Fruit fly (Drosophila melanogaster) whole organism, wandering third instar larva: ENCODE measurements around the gene CG31381.

ENCODE experiments used
- Abd-B ChIP-seq: fragments of >200 bp; optimal IDR thresholded peaks from 2 replicates; lab custom pipeline; 2017; ENCODE audit warnings: missing biosample characterization, missing genetic modification characterization
- CG32264 ChIP-seq: fragments of 200-800 bp; sonication (Bioruptor generic); optimal IDR thresholded peaks from 2 replicates; lab custom pipeline; 2016; ENCODE audit warnings: missing biosample characterization, missing genetic modification characterization
- CG9705 ChIP-seq: fragments of 200-800 bp; sonication (Bioruptor generic); optimal IDR thresholded peaks from 2 replicates; lab custom pipeline; 2018; ENCODE audit warnings: missing biosample characterization, mild to moderate bottlenecking, missing genetic modification characterization
- CrebA ChIP-seq: fragments of 200-800 bp; sonication (Bioruptor generic); optimal IDR thresholded peaks from 2 replicates; lab custom pipeline; 2016; ENCODE audit warnings: missing biosample characterization, mild to moderate bottlenecking, missing genetic modification characterization, borderline replicate concordance
- Dfd ChIP-seq: fragments of >200 bp; optimal IDR thresholded peaks from 2 replicates; lab custom pipeline; 2017; ENCODE audit warnings: missing biosample characterization, missing genetic modification characterization
- Dif ChIP-seq: fragments of 200-275, 200-300 bp; sonication (Bioruptor generic); optimal IDR thresholded peaks from 2 replicates; lab custom pipeline; 2018; ENCODE audit warnings: missing biosample characterization, missing genetic modification characterization; ENCODE audit not compliant: partially characterized antibody
- GATAd ChIP-seq: sonication (Bioruptor generic); optimal IDR thresholded peaks from 2 replicates; lab custom pipeline; 2016; ENCODE audit warnings: missing biosample characterization, missing genetic modification characterization
- HLH106 ChIP-seq: fragments of 200-800 bp; optimal IDR thresholded peaks from 3 replicates; lab custom pipeline; 2019; ENCODE audit warnings: missing biosample characterization, mild to moderate bottlenecking, missing genetic modification characterization, moderate library complexity
- Hnf4 ChIP-seq: fragments of 200-800 bp; sonication (Bioruptor generic); optimal IDR thresholded peaks from 2 replicates; lab custom pipeline; 2016; ENCODE audit warnings: missing biosample characterization, mild to moderate bottlenecking, missing genetic modification characterization
- Hr78 ChIP-seq: fragments of >200 bp; optimal IDR thresholded peaks from 2 replicates; lab custom pipeline; 2017; ENCODE audit warnings: missing biosample characterization, missing genetic modification characterization
- Hr83 ChIP-seq: fragments of 200-300 bp; sonication (Bioruptor generic); optimal IDR thresholded peaks from 2 replicates; lab custom pipeline; 2016; ENCODE audit warnings: missing biosample characterization, mild to moderate bottlenecking, missing genetic modification characterization, moderate library complexity; ENCODE audit not compliant: poor library complexity, severe bottlenecking
- Jra ChIP-seq: sonication (Bioruptor generic); optimal IDR thresholded peaks from 2 replicates; lab custom pipeline; 2016; ENCODE audit warnings: missing biosample characterization, missing genetic modification characterization
- Mio ChIP-seq: sonication (Bioruptor generic); optimal IDR thresholded peaks from 2 replicates; lab custom pipeline; 2016; ENCODE audit warnings: missing biosample characterization, missing genetic modification characterization
- Myc ChIP-seq: fragments of >200 bp; optimal IDR thresholded peaks from 2 replicates; lab custom pipeline; 2017
- N ChIP-seq: fragments of >200 bp; optimal IDR thresholded peaks from 2 replicates; lab custom pipeline; 2018; ENCODE audit warnings: missing biosample characterization, missing external identifiers, missing genetic modification characterization
- Rel ChIP-seq, 2 experiments: fragments of 200-800 bp; sonication (Bioruptor generic) in 1 of 2; optimal IDR thresholded peaks; 2 replicates in 1 of 2; 3 replicates in 1 of 2; lab custom pipeline; 2016 to 2019; ENCODE audit warnings: mild to moderate bottlenecking in 2 of 2, missing biosample characterization in 2 of 2, missing genetic modification characterization in 2 of 2, moderate library complexity in 1 of 2
- Sp1 ChIP-seq: fragments of 200-800 bp; sonication (Bioruptor generic); optimal IDR thresholded peaks from 3 replicates; lab custom pipeline; 2019; ENCODE audit warnings: missing biosample characterization, mild to moderate bottlenecking, missing genetic modification characterization, moderate library complexity
- Vsx2 ChIP-seq: fragments of 200-300, 225-300 bp; sonication (Bioruptor generic); optimal IDR thresholded peaks from 2 replicates; lab custom pipeline; 2018; ENCODE audit warnings: missing biosample characterization, missing genetic modification characterization; ENCODE audit not compliant: partially characterized antibody
- br ChIP-seq: fragments of 200-800 bp; sonication (Bioruptor generic); optimal IDR thresholded peaks from 2 replicates; lab custom pipeline; 2016; ENCODE audit warnings: missing biosample characterization, missing genetic modification characterization
- brk ChIP-seq: fragments of 200-800 bp; sonication (Bioruptor generic); optimal IDR thresholded peaks from 2 replicates; lab custom pipeline; 2016; ENCODE audit warnings: missing biosample characterization, mild to moderate bottlenecking, missing genetic modification characterization
- dl ChIP-seq, 2 experiments: fragments of 175-275, 200-275 bp in 1 of 2; fragments of 200-275 bp in 1 of 2; sonication (Bioruptor generic); optimal IDR thresholded peaks; lab custom pipeline; 2018; ENCODE audit warnings: mild to moderate bottlenecking in 2 of 2, missing biosample characterization in 2 of 2, missing genetic modification characterization in 2 of 2, moderate library complexity in 2 of 2; ENCODE audit not compliant: partially characterized antibody in 2 of 2, insufficient read depth in 1 of 2
- dmrt93B ChIP-seq: fragments of 200-800 bp; sonication (Bioruptor generic); optimal IDR thresholded peaks from 2 replicates; lab custom pipeline; 2018; ENCODE audit warnings: missing biosample characterization, mild to moderate bottlenecking, missing genetic modification characterization
- dsf ChIP-seq: sonication (Bioruptor generic); optimal IDR thresholded peaks from 2 replicates; lab custom pipeline; 2016; ENCODE audit warnings: missing biosample characterization, missing genetic modification characterization, borderline replicate concordance
- h ChIP-seq: fragments of 200-800 bp; sonication (Bioruptor generic); optimal IDR thresholded peaks from 3 replicates; lab custom pipeline; 2016; ENCODE audit warnings: missing biosample characterization, mild to moderate bottlenecking, missing genetic modification characterization
- jim ChIP-seq: fragments of 175-275, 200-325 bp; sonication (Bioruptor generic); optimal IDR thresholded peaks from 2 replicates; lab custom pipeline; 2016; ENCODE audit warnings: missing biosample characterization, mild to moderate bottlenecking, missing genetic modification characterization
- lola ChIP-seq: fragments of >200 bp; optimal IDR thresholded peaks from 2 replicates; lab custom pipeline; 2017; ENCODE audit warnings: missing biosample characterization, missing genetic modification characterization
- rgr ChIP-seq: fragments of 200-800 bp; sonication (Bioruptor generic); optimal IDR thresholded peaks from 3 replicates; lab custom pipeline; 2016; ENCODE audit warnings: missing biosample characterization, mild to moderate bottlenecking, missing genetic modification characterization
- sage ChIP-seq: fragments of 200-800 bp; sonication (Bioruptor generic); optimal IDR thresholded peaks from 2 replicates; lab custom pipeline; 2016; ENCODE audit warnings: missing biosample characterization, mild to moderate bottlenecking, missing genetic modification characterization
- tai ChIP-seq: sonication (Bioruptor generic); optimal IDR thresholded peaks from 2 replicates; lab custom pipeline; 2016; ENCODE audit warnings: missing biosample characterization, missing genetic modification characterization
- usp ChIP-seq: fragments of >200 bp; optimal IDR thresholded peaks from 2 replicates; lab custom pipeline; 2017; ENCODE audit warnings: missing biosample characterization, missing genetic modification characterization
- woc ChIP-seq: sonication (Bioruptor generic); optimal IDR thresholded peaks from 2 replicates; lab custom pipeline; 2016; ENCODE audit warnings: missing biosample characterization, mild to moderate bottlenecking, missing genetic modification characterization

The CG31381 gene

dm6 chr3R:24850420-24850819, 26.4 kb upstream of the CG31381 start, which contains the start of gene CG7006 (continued):
- TF ChIP-seq CG32264 (GFP tag; lab: Kevin White, UChicago) (no peak), Vsx2 (GFP tag; lab: Kevin White, UChicago) (peak; percentile 21), Dif (no peak), Rel (GFP tag; optimal IDR thresholded peaks at IDR 0.05; lab: Kevin White, UChicago) (no peak), Rel (tag; optimal IDR thresholded peaks at IDR 0.05; lab: Kevin White, UChicago) (peak; percentile 27), br (GFP tag; lab: Kevin White, UChicago) (peak; percentile 80), brk (GFP tag; lab: Kevin White, UChicago) (no peak), jim (GFP tag; lab: Kevin White, UChicago) (peak; percentile 27), Hnf4 (GFP tag; lab: Kevin White, UChicago) (peak; percentile 97)

- TF ChIP-seq Rel (GFP tag; optimal IDR thresholded peaks at IDR 0.05; lab: Kevin White, UChicago) (no peak), Rel (tag; optimal IDR thresholded peaks at IDR 0.05; lab: Kevin White, UChicago) (peak; percentile 59), Sp1 (no peak)
Measured at dm6 chr3R:24851429-24851828, 25.4 kb upstream of the CG31381 start, which contains the start of gene Nct. Nct (plus strand) TSS chr3R:24851601.

DNA sequence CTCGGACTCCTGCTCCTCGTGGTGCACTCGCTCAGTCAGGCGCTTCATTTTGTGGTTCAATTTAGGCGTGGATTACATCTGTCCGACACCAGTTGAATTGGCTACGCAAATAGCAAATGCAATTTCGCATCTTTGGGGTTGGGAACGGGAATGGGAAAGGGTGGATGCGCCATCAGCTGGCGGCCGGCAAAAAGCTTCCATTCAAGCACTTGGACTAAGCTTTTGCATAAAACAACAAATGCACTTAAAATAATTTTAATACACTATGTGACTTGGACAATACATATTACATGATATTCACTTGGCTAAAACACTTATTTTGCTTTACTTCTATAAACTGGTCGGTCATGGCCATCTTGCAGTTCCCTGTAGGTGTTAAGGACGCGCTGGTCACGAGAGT, 20.7 kb upstream of the CG31381 start, which contains the start of gene HDAC11:
HDAC11 (minus strand) TSS at position 101 of the 400 bp plus-strand sequence.
- no peak for TF ChIP-seq Mio (GFP tag; lab: Kevin White, UChicago)
- no peak for TF ChIP-seq N
- no peak for TF ChIP-seq br (GFP tag; lab: Kevin White, UChicago)
- no peak for TF ChIP-seq Dif
- no peak for TF ChIP-seq Myc (lab: Kevin White, UChicago)
- TF ChIP-seq HLH106 (tag; lab: Kevin White, UChicago), result no peak

dm6 chr3R:24857459-24857858, 19.4 kb upstream of the CG31381 start, which contains the start of gene CAH4:
CAH4 (minus strand) TSS chr3R:24857559.
- TF ChIP-seq CrebA (GFP tag; lab: Kevin White, UChicago) (no peak), dsf (GFP tag; lab: Kevin White, UChicago) (no peak), dl (GFP tag; optimal IDR thresholded peaks at IDR 0.05; lab: Kevin White, UChicago; ENCODE audit: insufficient read depth in 1 of 2, partially characterized antibody in 2 of 2) (no peak), tai (no peak), woc (no peak), Hr83 (GFP tag; lab: Kevin White, UChicago) (no peak)
- TF ChIP-seq, all 38 proteins: peak for 0

DNA sequence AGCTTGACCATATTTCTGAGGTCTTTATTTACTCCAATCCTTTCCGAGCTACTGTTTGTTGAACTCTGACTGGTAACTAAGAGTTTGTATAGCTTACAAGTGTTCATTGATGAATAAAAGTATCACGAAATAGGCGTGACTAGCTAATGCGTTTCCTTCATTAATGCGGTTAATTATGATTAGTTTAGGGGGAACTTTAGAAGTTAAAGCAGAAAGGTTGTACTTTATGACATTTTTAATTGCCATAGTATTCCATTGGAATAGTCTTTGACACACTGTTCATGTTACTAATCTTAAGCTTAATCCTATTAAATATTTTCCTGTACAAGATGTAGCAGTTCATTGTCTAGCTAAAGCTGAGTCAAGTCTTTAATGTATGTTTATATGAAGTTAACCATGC, 17.1 kb upstream of the CG31381 start, which contains the start of gene ppk22:
ppk22 (minus strand) TSS at position 101 of the 400 bp plus-strand sequence.
- TF ChIP-seq Dfd (GFP tag; lab: Kevin White, UChicago) (no peak), CG9705 (GFP tag; lab: Kevin White, UChicago) (no peak), Dif (no peak), rgr (GFP tag; lab: Kevin White, UChicago) (no peak), GATAd (GFP tag; lab: Kevin White, UChicago) (no peak)

- TF ChIP-seq GATAd (GFP tag; lab: Kevin White, UChicago) (no peak), CG32264 (GFP tag; lab: Kevin White, UChicago) (no peak), h (GFP tag; lab: Kevin White, UChicago) (peak; percentile 11)
Measured at dm6 chr3R:24860316-24860826, 16.5 kb upstream of the CG31381 start, which contains the start of gene CG13639. CG13639 (minus strand) TSS chr3R:24860366.

dm6 chr3R:24862065-24862464, 14.8 kb upstream of the CG31381 start, which contains the start of gene CG13640:
CG13640 (minus strand) TSS chr3R:24862165.
- TF ChIP-seq CrebA (GFP tag; lab: Kevin White, UChicago), result no peak
- no peak for TF ChIP-seq Vsx2 (GFP tag; lab: Kevin White, UChicago)
- no peak for TF ChIP-seq jim (GFP tag; lab: Kevin White, UChicago)
- no peak for TF ChIP-seq HLH106 (tag; lab: Kevin White, UChicago)
- TF ChIP-seq rgr (GFP tag; lab: Kevin White, UChicago), result no peak
- TF ChIP-seq h (GFP tag; lab: Kevin White, UChicago), result no peak
- TF ChIP-seq Jra (GFP tag; lab: Kevin White, UChicago), result no peak
- TF ChIP-seq CG9705 (GFP tag; lab: Kevin White, UChicago), result no peak
- no peak for TF ChIP-seq sage
- TF ChIP-seq dsf (GFP tag; lab: Kevin White, UChicago), result no peak
- TF ChIP-seq Dif, result no peak
- no peak for TF ChIP-seq usp (GFP tag; lab: Kevin White, UChicago)
- no peak for TF ChIP-seq dl (GFP tag; optimal IDR thresholded peaks at IDR 0.05; lab: Kevin White, UChicago; ENCODE audit: insufficient read depth in 1 of 2, partially characterized antibody in 2 of 2)
- TF ChIP-seq br (GFP tag; lab: Kevin White, UChicago), result no peak
- TF ChIP-seq Mio (GFP tag; lab: Kevin White, UChicago), result no peak
- TF ChIP-seq Dfd (GFP tag; lab: Kevin White, UChicago), result no peak
- TF ChIP-seq Hr78 (GFP tag; lab: Kevin White, UChicago), result no peak
- TF ChIP-seq dmrt93B, result no peak
- TF ChIP-seq Abd-B (GFP tag; lab: Kevin White, UChicago), result no peak
- no peak for TF ChIP-seq lola (GFP tag; lab: Kevin White, UChicago)
